Fruit fly (Drosophila melanogaster): ENCODE data around the gene Act88F.

- no peak for TF ChIP-seq CG7101 (tag; optimal IDR thresholded peaks at IDR 0.05)
- TF ChIP-seq kay (GFP tag; ENCODE audit: borderline replicate concordance), result no peak
- TF ChIP-seq Mnt (GFP tag; optimal IDR thresholded peaks at IDR 0.05), result no peak
- no peak for TF ChIP-seq ovo (GFP tag; optimal IDR thresholded peaks at IDR 0.05)
- no peak for TF ChIP-seq bab1 (GFP tag; optimal IDR thresholded peaks at IDR 0.05)
- no peak for TF ChIP-seq Hr96 (GFP tag; optimal IDR thresholded peaks at IDR 0.05)
- no peak for TF ChIP-seq CG5204 (GFP tag; optimal IDR thresholded peaks at IDR 0.05)
- TF ChIP-seq CG7045 (GFP tag; optimal IDR thresholded peaks at IDR 0.05), result no peak
- TF ChIP-seq CG1620 (GFP tag; optimal IDR thresholded peaks at IDR 0.05), result no peak
- TF ChIP-seq toe (GFP tag; optimal IDR thresholded peaks at IDR 0.05), result no peak
- no peak for TF ChIP-seq Clk (GFP tag; optimal IDR thresholded peaks at IDR 0.05)
- no peak for TF ChIP-seq cic (GFP tag; optimal IDR thresholded peaks at IDR 0.05)
- TF ChIP-seq CG11617 (GFP tag; optimal IDR thresholded peaks at IDR 0.05), result no peak
Observed at dm6 chr3R:15406393-15406792, 33.4 kb upstream of the Act88F start.
